Worm (Caenorhabditis elegans): ENCODE measurements around the gene F47B10.9.

The F47B10.9 gene

ce11 chrX:10928948-10929563 lies 15.2 kb upstream of the F47B10.9 start, which contains the start of gene dgn-1:
TSS of gene dgn-1 (minus strand) at chrX:10928998.
- peak; percentile 56 for TF ChIP-seq nhr-80 (tag; optimal IDR thresholded peaks at IDR 0.05)
- TF ChIP-seq let-607 (tag; optimal IDR thresholded peaks at IDR 0.05) = no peak

- TF ChIP-seq madf-8 (GFP tag; conservative IDR thresholded peaks at IDR 0.05) = no peak
- no peak for TF ChIP-seq aptf-2 (GFP tag; conservative IDR thresholded peaks at IDR 0.05)
- no peak for TF ChIP-seq ceh-27 (GFP tag; optimal IDR thresholded peaks at IDR 0.05)
- no peak for TF ChIP-seq mcd-1 (GFP tag; IDR thresholded peaks at IDR 0.05)
- TF ChIP-seq atf-7 (tag; optimal IDR thresholded peaks at IDR 0.05) = no peak
- TF ChIP-seq snpc-1.1 (tag; optimal IDR thresholded peaks at IDR 0.05; ENCODE audit: insufficient read depth) = no peak
- TF ChIP-seq gei-17 (GFP tag; optimal IDR thresholded peaks at IDR 0.05) = no peak
- no peak for TF ChIP-seq athp-1 (tag; optimal IDR thresholded peaks at IDR 0.05)
- TF ChIP-seq let-526 (GFP tag; IDR thresholded peaks at IDR 0.05) = no peak
- TF ChIP-seq bed-2 (GFP tag; IDR thresholded peaks at IDR 0.05) = no peak
- no peak for TF ChIP-seq rpc-1 (optimal IDR thresholded peaks at IDR 0.05)
- TF ChIP-seq rpc-1 (tag; optimal IDR thresholded peaks at IDR 0.05) = no peak
- no peak for TF ChIP-seq Y79H2A.3 (GFP tag; conservative IDR thresholded peaks at IDR 0.05)
- TF ChIP-seq ets-4 (GFP tag; optimal IDR thresholded peaks at IDR 0.05) = no peak
- TF ChIP-seq F37B4.10 (GFP tag; IDR thresholded peaks at IDR 0.05) = no peak
- no peak for TF ChIP-seq sptf-2 (GFP tag; optimal IDR thresholded peaks at IDR 0.05)
These were observed 13.3 kb upstream of the F47B10.9 start for ce11 chrX:10927136-10927535.

ce11 chrX:10924031-10924430 lies 10.2 kb upstream of the F47B10.9 start:
- TF ChIP-seq nhr-90 (tag; optimal IDR thresholded peaks at IDR 0.05) (no peak), ztf-6 (GFP tag; IDR thresholded peaks at IDR 0.05) (no peak), hlh-26 (GFP tag; conservative IDR thresholded peaks at IDR 0.05) (no peak), gei-17 (GFP tag; optimal IDR thresholded peaks at IDR 0.05) (no peak), ZK185.1 (tag; optimal IDR thresholded peaks at IDR 0.05; ENCODE audit: poor library complexity, severe bottlenecking) (no peak), egl-44 (GFP tag; IDR thresholded peaks at IDR 0.05) (no peak), unc-130 (GFP tag; optimal IDR thresholded peaks at IDR 0.05) (no peak), F49E8.2 (tag; optimal IDR thresholded peaks at IDR 0.05; ENCODE audit: insufficient read depth) (no peak), pha-4 (tag; optimal IDR thresholded peaks at IDR 0.05) (no peak), F33H1.4 (GFP tag; IDR thresholded peaks at IDR 0.05) (no peak), unc-62 (GFP tag; optimal IDR thresholded peaks at IDR 0.05) (no peak), B0019.2 (GFP tag; conservative IDR thresholded peaks at IDR 0.05) (no peak), dpff-1 (tag; optimal IDR thresholded peaks at IDR 0.05) (no peak), him-1 (tag; optimal IDR thresholded peaks at IDR 0.05) (no peak), egl-18 (GFP tag; IDR thresholded peaks at IDR 0.05) (no peak), ztf-22 (GFP tag; optimal IDR thresholded peaks at IDR 0.05) (no peak)

- TF ChIP-seq snpc-1.3 (tag; optimal IDR thresholded peaks at IDR 0.05; ENCODE audit: insufficient read depth) (no peak), D2030.7 (GFP tag; IDR thresholded peaks at IDR 0.05) (no peak), ztf-26 (tag; optimal IDR thresholded peaks at IDR 0.05) (no peak), C17E4.6 (GFP tag; IDR thresholded peaks at IDR 0.05) (no peak), Y79H2A.3 (GFP tag; conservative IDR thresholded peaks at IDR 0.05) (no peak), hmg-20 (GFP tag; IDR thresholded peaks at IDR 0.05) (no peak), hrde-1 (tag; optimal IDR thresholded peaks at IDR 0.05; ENCODE audit: borderline replicate concordance) (no peak), ztf-18 (tag; optimal IDR thresholded peaks at IDR 0.05) (no peak), Y53F4B.3 (GFP tag; IDR thresholded peaks at IDR 0.05) (no peak), xnd-1 (tag; optimal IDR thresholded peaks at IDR 0.05) (no peak), hlh-26 (GFP tag; conservative IDR thresholded peaks at IDR 0.05) (no peak), F22D6.2 (tag; optimal IDR thresholded peaks at IDR 0.05) (no peak), ceh-100 (GFP tag; IDR thresholded peaks at IDR 0.05) (no peak), nhr-27 (tag; optimal IDR thresholded peaks at IDR 0.05) (no peak)
These were observed 5.7 kb upstream of the F47B10.9 start, which contains the start of gene nstp-9 for ce11 chrX:10919613-10920012. TSS of gene nstp-9 (minus strand) at chrX:10919713.
